Worm (Caenorhabditis elegans): Measurements from ENCODE around the gene ugt-1.

Gene ugt-1

ce11 chrV:10395173-10395766 is at the start of gene ugt-1, which contains the start of gene col-151:
ugt-1 (plus strand) TSS chrV:10395663.
col-151 (minus strand) TSS chrV:10395223.
- no peak for TF ChIP-seq dao-5 (tag; optimal IDR thresholded peaks at IDR 0.05)
- no peak for TF ChIP-seq W03F9.2 (tag; optimal IDR thresholded peaks at IDR 0.05)
- no peak for TF ChIP-seq him-1 (tag; optimal IDR thresholded peaks at IDR 0.05)

ce11 chrV:10350054-10350453 is 45.4 kb upstream of the ugt-1 start, which contains the start of gene K07C5.9:
K07C5.9 (minus strand) TSS chrV:10350154.
- TF ChIP-seq dao-5 (tag; optimal IDR thresholded peaks at IDR 0.05), result no peak
- no peak for TF ChIP-seq W03F9.2 (tag; optimal IDR thresholded peaks at IDR 0.05)
- TF ChIP-seq him-1 (tag; optimal IDR thresholded peaks at IDR 0.05), result no peak

- TF ChIP-seq W03F9.2 (tag; optimal IDR thresholded peaks at IDR 0.05) (peak; percentile 93), dao-5 (tag; optimal IDR thresholded peaks at IDR 0.05) (no peak), him-1 (tag; optimal IDR thresholded peaks at IDR 0.05) (peak; percentile 28)
These were observed 42.5 kb upstream of the ugt-1 start, which contains the start of gene nol-56 for ce11 chrV:10352928-10353427. nol-56 (minus strand) TSS chrV:10352978.

ce11 chrV:10355773-10356335 is 39.6 kb upstream of the ugt-1 start, which contains the start of gene sluh-7:
sluh-7 (minus strand) TSS chrV:10355823.
- TF ChIP-seq W03F9.2 (tag; optimal IDR thresholded peaks at IDR 0.05) (peak; percentile 86), dao-5 (tag; optimal IDR thresholded peaks at IDR 0.05) (no peak), him-1 (tag; optimal IDR thresholded peaks at IDR 0.05) (peak; percentile 32)

ce11 chrV:10357467-10357953 is 38.0 kb upstream of the ugt-1 start, which contains the start of gene ceeh-2:
ceeh-2 (minus strand) TSS chrV:10357903.
- TF ChIP-seq him-1 (tag; optimal IDR thresholded peaks at IDR 0.05) (no peak), dao-5 (tag; optimal IDR thresholded peaks at IDR 0.05) (no peak), W03F9.2 (tag; optimal IDR thresholded peaks at IDR 0.05) (no peak)

ce11 chrV:10358238-10358637 is 37.2 kb upstream of the ugt-1 start, which contains the start of gene ttll-15:
ttll-15 (plus strand) TSS chrV:10358538.
- TF ChIP-seq him-1 (tag; optimal IDR thresholded peaks at IDR 0.05), result no peak
- TF ChIP-seq dao-5 (tag; optimal IDR thresholded peaks at IDR 0.05), result no peak
- TF ChIP-seq W03F9.2 (tag; optimal IDR thresholded peaks at IDR 0.05), result no peak

ce11 chrV:10360186-10360585 is 35.3 kb upstream of the ugt-1 start:
- TF ChIP-seq W03F9.2 (tag; optimal IDR thresholded peaks at IDR 0.05) (no peak), him-1 (tag; optimal IDR thresholded peaks at IDR 0.05) (no peak), dao-5 (tag; optimal IDR thresholded peaks at IDR 0.05) (no peak)

- TF ChIP-seq W03F9.2 (tag; optimal IDR thresholded peaks at IDR 0.05) (peak; percentile 73), dao-5 (tag; optimal IDR thresholded peaks at IDR 0.05) (no peak)
These were observed 33.5 kb upstream of the ugt-1 start, which contains the start of gene cash-1 for ce11 chrV:10361830-10362397. cash-1 (plus strand) TSS chrV:10362261.

ce11 chrV:10363834-10364233 is 31.6 kb upstream of the ugt-1 start:
- TF ChIP-seq him-1 (tag; optimal IDR thresholded peaks at IDR 0.05), result no peak

- TF ChIP-seq him-1 (tag; optimal IDR thresholded peaks at IDR 0.05), result no peak
- no peak for TF ChIP-seq dao-5 (tag; optimal IDR thresholded peaks at IDR 0.05)
- no peak for TF ChIP-seq W03F9.2 (tag; optimal IDR thresholded peaks at IDR 0.05)
These were observed 27.2 kb upstream of the ugt-1 start, which contains the start of gene sri-20 for ce11 chrV:10368256-10368655. sri-20 (plus strand) TSS chrV:10368556.

ce11 chrV:10371177-10371576 is 24.3 kb upstream of the ugt-1 start:
- TF ChIP-seq him-1 (tag; optimal IDR thresholded peaks at IDR 0.05) (no peak), dao-5 (tag; optimal IDR thresholded peaks at IDR 0.05) (no peak), W03F9.2 (tag; optimal IDR thresholded peaks at IDR 0.05) (no peak)

- TF ChIP-seq W03F9.2 (tag; optimal IDR thresholded peaks at IDR 0.05) (no peak), dao-5 (tag; optimal IDR thresholded peaks at IDR 0.05) (no peak), him-1 (tag; optimal IDR thresholded peaks at IDR 0.05) (no peak)
These were observed 23.5 kb upstream of the ugt-1 start, which contains the start of gene ugt-49 for ce11 chrV:10371951-10372350. ugt-49 (plus strand) TSS chrV:10372321.

- no peak for TF ChIP-seq him-1 (tag; optimal IDR thresholded peaks at IDR 0.05)
- no peak for TF ChIP-seq dao-5 (tag; optimal IDR thresholded peaks at IDR 0.05)
- no peak for TF ChIP-seq W03F9.2 (tag; optimal IDR thresholded peaks at IDR 0.05)
These were observed 16.2 kb upstream of the ugt-1 start, which contains the start of gene AC3.12 for ce11 chrV:10379293-10379692. AC3.12 (minus strand) TSS chrV:10379393.

ce11 chrV:10379761-10380160 is 15.7 kb upstream of the ugt-1 start:
- TF ChIP-seq him-1 (tag; optimal IDR thresholded peaks at IDR 0.05) (no peak), dao-5 (tag; optimal IDR thresholded peaks at IDR 0.05) (no peak), W03F9.2 (tag; optimal IDR thresholded peaks at IDR 0.05) (no peak)

Measured in whole organism, L4/young adult.